Fruit fly (Drosophila melanogaster) whole organism, prepupa: ENCODE measurements around the gene CG33642.
A peak's percentile ranks its signal among the peaks of the same experiment; 100 is the strongest.

Source experiments
- CG10669 ChIP-seq: fragments of 200-800 bp; sonication (Bioruptor generic); optimal IDR thresholded peaks from 3 replicates; lab custom pipeline; 2018; ENCODE audit warnings: missing biosample characterization, mild to moderate bottlenecking, missing genetic modification characterization, moderate library complexity
- CG11294 ChIP-seq: fragments of 200-800 bp; sonication (Bioruptor generic); IDR thresholded peaks from 2 replicates; pipeline ENCODE4 v1.3.6; 2022; ENCODE audit warnings: missing biosample characterization, missing genetic modification characterization
- CG11762 ChIP-seq: fragments of 200-800 bp; sonication (Bioruptor generic); optimal IDR thresholded peaks from 3 replicates; lab custom pipeline; 2016; ENCODE audit warnings: missing biosample characterization, missing genetic modification characterization; ENCODE audit not compliant: insufficient read depth
- CG11902 ChIP-seq: fragments of 200-800 bp; sonication (Bioruptor generic); optimal IDR thresholded peaks from 3 replicates; lab custom pipeline; 2016; ENCODE audit warnings: missing biosample characterization, missing genetic modification characterization
- CG15336 ChIP-seq: fragments of 200-800 bp; sonication (Bioruptor generic); IDR thresholded peaks from 2 replicates; pipeline ENCODE4 v1.3.6; 2022; ENCODE audit warnings: missing biosample characterization, missing genetic modification characterization
- CG1621 ChIP-seq: fragments of 200-800 bp; sonication (Bioruptor generic); optimal IDR thresholded peaks from 3 replicates; lab custom pipeline; 2018; ENCODE audit warnings: missing biosample characterization, mild to moderate bottlenecking, missing genetic modification characterization
- CG16779 ChIP-seq: fragments of 200-800 bp; sonication (Bioruptor generic); optimal IDR thresholded peaks from 3 replicates; lab custom pipeline; 2017; ENCODE audit warnings: missing biosample characterization, mild to moderate bottlenecking, missing genetic modification characterization
- CG31627 ChIP-seq: fragments of 200-800 bp; sonication (Bioruptor generic); optimal IDR thresholded peaks from 3 replicates; lab custom pipeline; 2016; ENCODE audit warnings: missing biosample characterization, missing genetic modification characterization
- CG32006 ChIP-seq: fragments of 200-800 bp; sonication (Bioruptor generic); optimal IDR thresholded peaks from 3 replicates; lab custom pipeline; 2017; ENCODE audit warnings: missing biosample characterization, mild to moderate bottlenecking, missing genetic modification characterization
- CG34406 ChIP-seq: fragments of 200-800 bp; sonication (Bioruptor generic); optimal IDR thresholded peaks from 3 replicates; lab custom pipeline; 2016; ENCODE audit warnings: missing biosample characterization, missing genetic modification characterization
- CG3919 ChIP-seq: fragments of 200-800 bp; sonication (Bioruptor generic); optimal IDR thresholded peaks from 3 replicates; lab custom pipeline; 2016; ENCODE audit warnings: missing biosample characterization, missing genetic modification characterization
- CG4318 ChIP-seq: fragments of 200-800 bp; sonication (Bioruptor generic); optimal IDR thresholded peaks from 3 replicates; lab custom pipeline; 2017; ENCODE audit warnings: missing biosample characterization, mild to moderate bottlenecking, missing genetic modification characterization
- CG6163 ChIP-seq: fragments of 200-800 bp; sonication (Bioruptor generic); IDR thresholded peaks from 3 replicates; pipeline ENCODE4 v1.3.6; 2022; ENCODE audit warnings: missing biosample characterization, missing genetic modification characterization
- CG6276 ChIP-seq: fragments of 200-800 bp; sonication (Bioruptor generic); optimal IDR thresholded peaks from 2 replicates; lab custom pipeline; 2017; ENCODE audit warnings: missing biosample characterization, mild to moderate bottlenecking, missing genetic modification characterization
- CG6792 ChIP-seq: fragments of 200-800 bp; sonication (Bioruptor generic); optimal IDR thresholded peaks from 3 replicates; lab custom pipeline; 2016; ENCODE audit warnings: missing biosample characterization, missing genetic modification characterization
- CG6854 ChIP-seq: fragments of 200-800 bp; sonication (Bioruptor generic); optimal IDR thresholded peaks from 2 replicates; lab custom pipeline; 2017; ENCODE audit warnings: missing biosample characterization, mild to moderate bottlenecking, missing genetic modification characterization
- CG8119 ChIP-seq: fragments of 200-800 bp; sonication (Bioruptor generic); IDR thresholded peaks from 3 replicates; pipeline ENCODE4 v1.3.6; 2022; ENCODE audit warnings: missing biosample characterization, missing genetic modification characterization
- CG8319 ChIP-seq: fragments of 200-800 bp; sonication (Bioruptor generic); optimal IDR thresholded peaks from 3 replicates; lab custom pipeline; 2016; ENCODE audit warnings: missing biosample characterization, missing genetic modification characterization
- CG9139 ChIP-seq: fragments of 200-800 bp; sonication (Bioruptor generic); optimal IDR thresholded peaks from 3 replicates; lab custom pipeline; 2017; ENCODE audit warnings: missing biosample characterization, mild to moderate bottlenecking, missing genetic modification characterization
- Eip75B ChIP-seq: fragments of 200-800 bp; sonication (Bioruptor generic); optimal IDR thresholded peaks from 3 replicates; lab custom pipeline; 2016; ENCODE audit warnings: missing biosample characterization, missing genetic modification characterization
- Eip78C ChIP-seq: fragments of 200-800 bp; sonication (Bioruptor generic); peaks from one replicate; lab custom pipeline; 2016; ENCODE audit warnings: missing biosample characterization, missing genetic modification characterization
- Eip93F ChIP-seq: fragments of 200-800 bp; sonication (Bioruptor generic); optimal IDR thresholded peaks from 2 replicates; lab custom pipeline; 2016; ENCODE audit warnings: missing biosample characterization, mild to moderate bottlenecking, missing genetic modification characterization
- Ets21C ChIP-seq: fragments of 200-800 bp; sonication (Bioruptor generic); optimal IDR thresholded peaks from 3 replicates; lab custom pipeline; 2016; ENCODE audit warnings: missing biosample characterization, missing genetic modification characterization
- Ets96B ChIP-seq: fragments of 200-800 bp; optimal IDR thresholded peaks from 2 replicates; lab custom pipeline; 2019; ENCODE audit warnings: missing biosample characterization, mild to moderate bottlenecking, missing genetic modification characterization, moderate library complexity
- Gug ChIP-seq: fragments of 200-800 bp; sonication (Bioruptor generic); IDR thresholded peaks from 2 replicates; pipeline ENCODE4 v1.3.6; 2022; ENCODE audit warnings: missing biosample characterization, missing genetic modification characterization
- Hr38 ChIP-seq: sonication (Bioruptor generic); optimal IDR thresholded peaks from 2 replicates; lab custom pipeline; 2016; ENCODE audit warnings: missing biosample characterization, missing genetic modification characterization
- Hr39 ChIP-seq: fragments of 200-800 bp; sonication (Bioruptor generic); optimal IDR thresholded peaks from 2 replicates; lab custom pipeline; 2016; ENCODE audit warnings: missing biosample characterization, missing genetic modification characterization
- Hr4 ChIP-seq: fragments of 200-800 bp; sonication (Bioruptor generic); optimal IDR thresholded peaks from 3 replicates; lab custom pipeline; 2016; ENCODE audit warnings: missing biosample characterization, missing genetic modification characterization
- Lpt ChIP-seq: fragments of 200-800 bp; sonication (Bioruptor generic); optimal IDR thresholded peaks from 3 replicates; lab custom pipeline; 2016; ENCODE audit warnings: missing biosample characterization, missing genetic modification characterization
- OdsH ChIP-seq: fragments of 200-800 bp; sonication (Bioruptor generic); optimal IDR thresholded peaks from 3 replicates; lab custom pipeline; 2016; ENCODE audit warnings: missing biosample characterization, missing genetic modification characterization
- Smox ChIP-seq: fragments of 200-800 bp; sonication (Bioruptor generic); optimal IDR thresholded peaks from 3 replicates; lab custom pipeline; 2016; ENCODE audit warnings: missing biosample characterization, missing genetic modification characterization
- Sox102F ChIP-seq: fragments of 200-800 bp; sonication (Bioruptor generic); optimal IDR thresholded peaks from 2 replicates; lab custom pipeline; 2016; ENCODE audit warnings: missing biosample characterization, mild to moderate bottlenecking, missing genetic modification characterization
- Sox14 ChIP-seq: fragments of 200-800 bp; sonication (Bioruptor generic); optimal IDR thresholded peaks from 3 replicates; lab custom pipeline; 2016; ENCODE audit warnings: missing biosample characterization, missing genetic modification characterization
- Sox15 ChIP-seq: fragments of 200-800 bp; sonication (Bioruptor generic); optimal IDR thresholded peaks from 3 replicates; lab custom pipeline; 2016; ENCODE audit warnings: missing biosample characterization, missing genetic modification characterization
- achi ChIP-seq: fragments of 200-800 bp; sonication (Bioruptor generic); optimal IDR thresholded peaks from 3 replicates; lab custom pipeline; 2016; ENCODE audit warnings: missing biosample characterization, missing genetic modification characterization
- acj6 ChIP-seq: fragments of 200-800 bp; sonication (Bioruptor generic); optimal IDR thresholded peaks from 3 replicates; lab custom pipeline; 2016; ENCODE audit warnings: missing biosample characterization, missing genetic modification characterization
- dsx ChIP-seq: fragments of 200-800 bp; optimal IDR thresholded peaks from 3 replicates; lab custom pipeline; 2019; ENCODE audit warnings: missing biosample characterization, mild to moderate bottlenecking, missing genetic modification characterization, moderate library complexity; ENCODE audit not compliant: poor library complexity, severe bottlenecking
- eg ChIP-seq: fragments of 200-800 bp; sonication (Bioruptor generic); IDR thresholded peaks from 3 replicates; pipeline ENCODE4 v1.3.6; 2022; ENCODE audit warnings: missing biosample characterization, missing genetic modification characterization
- esn ChIP-seq: fragments of 200-800 bp; sonication (Bioruptor generic); optimal IDR thresholded peaks from 2 replicates; lab custom pipeline; 2016; ENCODE audit warnings: missing biosample characterization, mild to moderate bottlenecking, missing genetic modification characterization, moderate library complexity
- fd59A ChIP-seq: fragments of 200-800 bp; sonication (Bioruptor generic); optimal IDR thresholded peaks from 2 replicates; lab custom pipeline; 2017; ENCODE audit warnings: missing biosample characterization, mild to moderate bottlenecking, missing genetic modification characterization, missing genetic modification reagents
- fkh ChIP-seq: fragments of 200-800 bp; sonication (Bioruptor generic); optimal IDR thresholded peaks from 3 replicates; lab custom pipeline; 2017; ENCODE audit warnings: missing biosample characterization, mild to moderate bottlenecking, missing genetic modification characterization, moderate library complexity
- net ChIP-seq: fragments of 200-800 bp; sonication (Bioruptor generic); optimal IDR thresholded peaks from 3 replicates; lab custom pipeline; 2016; ENCODE audit warnings: missing biosample characterization, missing genetic modification characterization
- pdm3 ChIP-seq: fragments of 200-800 bp; sonication (Bioruptor generic); optimal IDR thresholded peaks from 3 replicates; lab custom pipeline; 2016; ENCODE audit warnings: missing biosample characterization, missing genetic modification characterization
- salr ChIP-seq, 2 experiments: fragments of 200-800 bp; sonication (Bioruptor generic); optimal IDR thresholded peaks; 3 replicates each; lab custom pipeline; 2016 to 2018; ENCODE audit warnings: missing biosample characterization in 2 of 2, missing genetic modification characterization in 2 of 2, mild to moderate bottlenecking in 1 of 2
- svp ChIP-seq: fragments of 200-800 bp; sonication (Bioruptor generic); peaks from one replicate; lab custom pipeline; 2016; ENCODE audit warnings: missing biosample characterization, missing genetic modification characterization
- vri ChIP-seq: fragments of 200-800 bp; sonication (Bioruptor generic); optimal IDR thresholded peaks from 3 replicates; lab custom pipeline; 2016; ENCODE audit warnings: missing biosample characterization, mild to moderate bottlenecking, missing genetic modification characterization

Gene CG33642

DNA sequence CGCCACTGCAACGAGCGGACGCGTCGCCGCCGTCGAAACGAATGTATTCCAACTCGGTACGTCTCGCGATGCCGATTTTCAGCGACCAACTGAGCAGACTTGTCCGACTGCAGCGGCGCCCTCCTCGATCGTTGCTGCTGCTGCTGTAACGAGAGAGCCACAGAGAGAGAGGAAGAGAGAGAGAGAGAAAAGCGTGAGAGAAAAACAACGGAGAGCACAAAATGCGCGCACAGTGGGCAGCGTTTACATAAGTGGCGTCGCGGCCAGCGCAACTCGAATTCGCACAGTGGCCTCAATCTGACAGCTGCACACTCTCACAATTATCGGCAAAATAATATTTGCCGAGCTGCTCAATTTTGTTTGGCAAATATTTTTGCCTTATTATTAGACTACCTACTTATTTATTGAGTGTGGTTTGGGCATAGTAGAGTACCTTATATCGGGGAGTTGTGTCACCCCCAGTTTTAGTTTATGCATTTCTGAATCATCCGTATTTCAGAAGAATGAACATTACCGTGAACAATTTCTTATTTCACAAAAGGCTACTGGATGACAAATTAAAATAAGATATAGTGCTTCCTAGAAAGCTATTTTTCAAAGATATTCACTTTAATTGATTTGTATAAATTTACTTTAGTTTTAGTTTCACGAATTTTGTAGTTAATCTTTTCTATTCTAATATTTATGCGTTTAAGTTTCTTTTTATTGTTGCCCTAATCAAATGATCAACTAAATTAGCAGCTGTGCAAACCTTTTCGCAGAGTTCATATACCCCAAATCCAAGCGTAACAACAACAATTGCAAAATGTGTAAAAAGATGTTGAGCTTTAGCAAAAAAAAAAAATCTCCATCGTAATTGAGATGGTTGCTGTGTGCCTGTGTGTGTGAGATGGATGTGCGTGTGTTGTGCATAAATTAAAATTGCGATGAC, 16.2 kb upstream of the CG33642 start (continued):
- peak; percentile 68 for TF ChIP-seq Ets21C (GFP tag; lab: Kevin White, UChicago)
- peak; percentile 56 for TF ChIP-seq CG11902
- peak; percentile 67 for TF ChIP-seq Eip75B (GFP tag; lab: Kevin White, UChicago)
- TF ChIP-seq acj6 (GFP tag; lab: Kevin White, UChicago) = peak; percentile 58
- TF ChIP-seq Sox14 (GFP tag; lab: Kevin White, UChicago) = peak; percentile 57
- no peak for TF ChIP-seq Eip93F
- peak; percentile 58 for TF ChIP-seq net
- peak; percentile 65 for TF ChIP-seq CG11762 (GFP tag; lab: Kevin White, UChicago)
- peak; percentile 42 for TF ChIP-seq CG10669 (GFP tag; lab: Kevin White, UChicago)
- peak; percentile 86 for TF ChIP-seq esn
- peak; percentile 61 for TF ChIP-seq CG34406 (GFP tag; lab: Kevin White, UChicago)

DNA sequence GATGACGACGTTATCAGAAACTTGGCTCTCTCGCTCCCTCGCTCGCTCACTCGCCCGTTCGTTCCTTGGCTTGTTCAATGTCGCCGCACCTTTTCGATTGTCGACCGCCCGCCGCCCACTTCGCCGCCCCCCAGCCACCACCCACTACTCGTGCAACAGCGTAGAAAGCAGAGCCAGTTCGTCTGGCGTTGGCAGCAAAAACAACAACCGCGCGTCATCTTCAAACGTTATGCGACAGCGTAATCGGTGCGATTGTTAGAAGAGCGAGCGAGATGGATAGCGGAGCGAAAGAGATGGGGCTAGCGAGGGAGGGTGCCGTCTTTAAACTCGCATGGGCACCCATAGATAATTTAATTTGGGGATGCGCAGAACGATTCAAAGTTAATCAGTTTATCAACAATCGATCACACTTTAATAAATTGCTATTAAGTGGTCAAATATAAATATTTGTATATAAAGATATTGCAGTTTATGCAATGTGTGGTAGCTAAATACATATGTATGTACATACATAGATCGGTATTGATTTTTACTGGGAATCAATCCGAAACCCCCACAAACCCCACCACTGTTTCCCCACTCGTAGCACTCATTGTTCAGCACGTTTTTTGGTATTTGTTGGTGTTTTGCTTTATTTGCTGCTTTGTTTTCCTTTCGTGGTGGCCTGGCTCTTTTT, 15.4 kb upstream of the CG33642 start:
- peak; percentile 71 for TF ChIP-seq CG6792 (GFP tag; lab: Kevin White, UChicago)
- peak; percentile 58 for TF ChIP-seq eg
- TF ChIP-seq CG3919 (GFP tag; lab: Kevin White, UChicago) = no peak
- TF ChIP-seq Ets96B (tag; lab: Kevin White, UChicago) = no peak
- TF ChIP-seq CG8119 (GFP tag; lab: Robert Waterston, UW) = peak; percentile 78
- TF ChIP-seq CG11294 (GFP tag; lab: Robert Waterston, UW) = peak; percentile 66; the same call in 1 of the 2 replicates
- TF ChIP-seq CG1621 = no peak
- peak; percentile 84 for TF ChIP-seq Smox (GFP tag; lab: Kevin White, UChicago)
- peak; percentile 0 for TF ChIP-seq CG6276 (GFP tag; lab: Kevin White, UChicago)
- peak; percentile 45 for TF ChIP-seq fkh
- peak; percentile 34 for TF ChIP-seq Lpt
- TF ChIP-seq Sox102F (GFP tag; lab: Kevin White, UChicago) = peak; percentile 77
- TF ChIP-seq achi (GFP tag; lab: Kevin White, UChicago) = peak; percentile 61
- no peak for TF ChIP-seq Gug
- peak; percentile 73 for TF ChIP-seq OdsH (GFP tag; lab: Kevin White, UChicago)
- TF ChIP-seq net = no peak
- peak; percentile 84 for TF ChIP-seq CG31627 (GFP tag; lab: Kevin White, UChicago)
- peak; percentile 49; the same call in 2 of the 3 replicates for TF ChIP-seq CG6163
- peak; percentile 7 for TF ChIP-seq CG11902
- peak; percentile 47 for TF ChIP-seq CG11762 (GFP tag; lab: Kevin White, UChicago)
- peak; percentile 83 for TF ChIP-seq CG32006 (GFP tag; lab: Kevin White, UChicago)
- no peak for TF ChIP-seq dsx
- TF ChIP-seq Hr4 (GFP tag; lab: Kevin White, UChicago) = peak; percentile 68
- peak; percentile 68 for TF ChIP-seq pdm3 (GFP tag; lab: Kevin White, UChicago)
- peak; percentile 39 for TF ChIP-seq CG6854 (GFP tag; lab: Kevin White, UChicago)
- TF ChIP-seq CG8319 = no peak
- peak; percentile 82 for TF ChIP-seq Sox14 (GFP tag; lab: Kevin White, UChicago)
- no peak for TF ChIP-seq salr (GFP tag; optimal IDR thresholded peaks at IDR 0.05; lab: Kevin White, UChicago)
- TF ChIP-seq Hr39 (GFP tag; lab: Kevin White, UChicago) = peak; percentile 62
- peak; percentile 81 for TF ChIP-seq svp (GFP tag; lab: Kevin White, UChicago)
- TF ChIP-seq esn = peak; percentile 83
- TF ChIP-seq fd59A (GFP tag; lab: Kevin White, UChicago) = no peak
- peak; percentile 75 for TF ChIP-seq Eip78C (GFP tag; lab: Kevin White, UChicago)
- TF ChIP-seq Hr38 (GFP tag; lab: Kevin White, UChicago) = no peak
- no peak for TF ChIP-seq CG9139 (GFP tag; lab: Kevin White, UChicago)
- TF ChIP-seq vri (GFP tag; lab: Kevin White, UChicago) = peak; percentile 95
- no peak for TF ChIP-seq Eip75B (GFP tag; lab: Kevin White, UChicago)
- TF ChIP-seq CG10669 (GFP tag; lab: Kevin White, UChicago) = no peak
- peak; percentile 75 for TF ChIP-seq CG4318 (GFP tag; lab: Kevin White, UChicago)
- TF ChIP-seq CG16779 (tag; lab: Kevin White, UChicago) = no peak
- TF ChIP-seq Sox15 (GFP tag; lab: Kevin White, UChicago) = peak; percentile 67
- peak; percentile 78 for TF ChIP-seq CG15336 (GFP tag; lab: Robert Waterston, UW)
- TF ChIP-seq Eip93F = peak; percentile 69
